Fruit fly (Drosophila melanogaster): Measurements from ENCODE around the gene tHMG2.

Gene tHMG2

dm6 chr3R:22447874-22448254 is 44.9 kb upstream of the tHMG2 start, which contains the start of gene CG34376 (continued):
- TF ChIP-seq CG6854 (GFP tag; optimal IDR thresholded peaks at IDR 0.05) = no peak
- no peak for TF ChIP-seq eve (GFP tag; optimal IDR thresholded peaks at IDR 0.05)
- no peak for TF ChIP-seq CG13894 (tag; optimal IDR thresholded peaks at IDR 0.05)
- no peak for TF ChIP-seq Optix (GFP tag; IDR thresholded peaks at IDR 0.05)
- no peak for TF ChIP-seq Six4 (GFP tag; optimal IDR thresholded peaks at IDR 0.05)
- TF ChIP-seq CG12659 (GFP tag; optimal IDR thresholded peaks at IDR 0.05) = peak; percentile 64
- no peak for TF ChIP-seq CG33557 (GFP tag; optimal IDR thresholded peaks at IDR 0.05)
- peak; percentile 40 for TF ChIP-seq CrebB (tag; optimal IDR thresholded peaks at IDR 0.05)
- TF ChIP-seq Xrp1 (GFP tag; IDR thresholded peaks at IDR 0.05) = peak; percentile 27
- TF ChIP-seq slou (GFP tag; optimal IDR thresholded peaks at IDR 0.05) = no peak
- 0 out of 2 replicates have a peak, but pooled peaks have one; percentile 7 for TF ChIP-seq esg (GFP tag; conservative IDR thresholded peaks at IDR 0.05)
- no peak for TF ChIP-seq CG16815 (GFP tag; optimal IDR thresholded peaks at IDR 0.05)
- TF ChIP-seq CG11456 (GFP tag; IDR thresholded peaks at IDR 0.05) = peak; percentile 66; the same call in 2 of the 3 replicates
- TF ChIP-seq hth (optimal IDR thresholded peaks at IDR 0.05) = no peak
- peak; percentile 85 for TF ChIP-seq psq (GFP tag; optimal IDR thresholded peaks at IDR 0.05)
- 0 out of 2 replicates have a peak, but pooled peaks have one; percentile 29 for TF ChIP-seq dati (GFP tag; IDR thresholded peaks at IDR 0.05)
- TF ChIP-seq CG14965 (GFP tag; optimal IDR thresholded peaks at IDR 0.05; ENCODE audit: borderline replicate concordance) = no peak
- no peak for TF ChIP-seq CG8944 (GFP tag; optimal IDR thresholded peaks at IDR 0.05)
- peak; percentile 90 for TF ChIP-seq Med (GFP tag)
- 0 out of 3 replicates have a peak, but pooled peaks have one; percentile 61 for TF ChIP-seq CG2199 (GFP tag; IDR thresholded peaks at IDR 0.05)
- peak; percentile 13; the same call in 1 of the 2 replicates for TF ChIP-seq CG7372 (GFP tag; IDR thresholded peaks at IDR 0.05)
- no peak for TF ChIP-seq CG12299 (tag; optimal IDR thresholded peaks at IDR 0.05)
- peak in 1 of 2 experiments; percentile 33 for TF ChIP-seq Hr78 (GFP tag; optimal IDR thresholded peaks at IDR 0.05)
- TF ChIP-seq en (GFP tag; optimal IDR thresholded peaks at IDR 0.05) = no peak
- peak; percentile 78; the same call in 2 of the 3 replicates for TF ChIP-seq otp (GFP tag; IDR thresholded peaks at IDR 0.05)
- TF ChIP-seq B-H2 (GFP tag; optimal IDR thresholded peaks at IDR 0.05) = peak; percentile 28
- TF ChIP-seq CG10979 (tag; optimal IDR thresholded peaks at IDR 0.05) = peak; percentile 2
- peak; percentile 18; the same call in 1 of the 4 replicates for TF ChIP-seq Gug (GFP tag; IDR thresholded peaks at IDR 0.05)
- TF ChIP-seq C15 (GFP tag; IDR thresholded peaks at IDR 0.05) = no peak
- no peak for TF ChIP-seq CG7786 (GFP tag; optimal IDR thresholded peaks at IDR 0.05)
- no peak for TF ChIP-seq bab2 (GFP tag; optimal IDR thresholded peaks at IDR 0.05)
- TF ChIP-seq tup (GFP tag; optimal IDR thresholded peaks at IDR 0.05) = no peak
- TF ChIP-seq CG10543 (GFP tag; optimal IDR thresholded peaks at IDR 0.05) = peak; percentile 77

DNA sequence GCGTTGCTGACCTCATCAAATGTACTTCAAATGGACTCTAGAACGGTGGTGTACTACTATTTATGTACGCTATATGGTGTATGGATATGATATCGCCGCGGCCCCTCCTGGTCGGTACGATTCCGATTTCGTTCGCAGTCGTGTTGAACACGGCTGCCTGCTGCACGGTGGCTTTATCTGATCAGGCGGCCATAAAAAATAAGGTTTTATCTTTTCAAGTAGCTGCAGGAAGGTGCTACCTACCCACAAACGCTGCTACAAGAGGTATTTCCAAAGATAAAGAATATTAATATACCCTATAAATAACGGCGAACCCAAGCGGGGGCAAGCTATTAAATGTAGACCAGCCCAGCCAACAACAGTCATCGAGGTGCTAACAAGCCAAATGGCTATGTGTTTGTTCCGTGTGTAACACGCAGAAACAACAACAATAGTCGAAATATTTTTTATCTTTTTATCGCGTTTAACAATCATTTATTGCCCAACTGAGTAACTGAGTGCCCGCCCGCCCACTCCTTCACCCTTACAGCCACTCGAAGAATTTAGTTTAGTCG is 42.8 kb upstream of the tHMG2 start:
- TF ChIP-seq CG30020 (tag; optimal IDR thresholded peaks at IDR 0.05) (no peak), CG4328 (GFP tag; optimal IDR thresholded peaks at IDR 0.05) (no peak), CG11696 (GFP tag; IDR thresholded peaks at IDR 0.05) (no peak), grn (GFP tag; optimal IDR thresholded peaks at IDR 0.05) (peak; percentile 90), her (GFP tag; optimal IDR thresholded peaks at IDR 0.05) (no peak), CG13123 (GFP tag; optimal IDR thresholded peaks at IDR 0.05) (no peak), CG12071 (GFP tag; optimal IDR thresholded peaks at IDR 0.05) (no peak), mld (GFP tag; IDR thresholded peaks at IDR 0.05; ENCODE audit: partially characterized antibody) (no peak), Dp (GFP tag; optimal IDR thresholded peaks at IDR 0.05) (no peak), Awh (GFP tag; IDR thresholded peaks at IDR 0.05) (no peak), CG11560 (tag; IDR thresholded peaks at IDR 0.05) (no peak), CG5245 (GFP tag; optimal IDR thresholded peaks at IDR 0.05) (no peak), CG3726 (GFP tag; IDR thresholded peaks at IDR 0.05) (no peak), MTF-1 (GFP tag; optimal IDR thresholded peaks at IDR 0.05; ENCODE audit: borderline replicate concordance) (no peak), slp2 (GFP tag; optimal IDR thresholded peaks at IDR 0.05) (no peak), CG10543 (GFP tag; optimal IDR thresholded peaks at IDR 0.05) (no peak), CG9797 (GFP tag; optimal IDR thresholded peaks at IDR 0.05) (no peak), Six4 (GFP tag; optimal IDR thresholded peaks at IDR 0.05) (no peak), Sox102F (GFP tag; optimal IDR thresholded peaks at IDR 0.05) (no peak), tup (GFP tag; optimal IDR thresholded peaks at IDR 0.05) (no peak), Ets65A (GFP tag) (no peak), z (GFP tag; IDR thresholded peaks at IDR 0.05) (no peak)
